Fruit fly (Drosophila melanogaster): Measurements from ENCODE around the gene defl.

- TF ChIP-seq CG10348 (GFP tag; IDR thresholded peaks at IDR 0.05) (no peak), Pif1B (GFP tag; optimal IDR thresholded peaks at IDR 0.05) (no peak), rn (GFP tag; IDR thresholded peaks at IDR 0.05) (no peak), CG13204 (GFP tag; optimal IDR thresholded peaks at IDR 0.05) (no peak), CG8159 (tag; optimal IDR thresholded peaks at IDR 0.05) (no peak), CG4496 (GFP tag; IDR thresholded peaks at IDR 0.05) (no peak), CG32121 (GFP tag; IDR thresholded peaks at IDR 0.05) (no peak), CG14655 (GFP tag; optimal IDR thresholded peaks at IDR 0.05) (no peak), EcR (GFP tag; optimal IDR thresholded peaks at IDR 0.05) (no peak)
These were observed 35.7 kb upstream of the defl start for dm6 chr3L:9687536-9687935.
